Worm (Caenorhabditis elegans) whole organism, L4/young adult: ENCODE data around the gene eak-3.

ENCODE experiments used
- W03F9.2 ChIP-seq: fragments of 150-350 bp; optimal IDR thresholded peaks from 2 replicates; lab custom pipeline; 2014; ENCODE audit warnings: missing biosample characterization, missing genetic modification characterization
- dao-5 ChIP-seq: sonication (generic microtip); optimal IDR thresholded peaks from 2 replicates; lab custom pipeline; 2016; ENCODE audit warnings: missing genotype, missing genetic modification characterization, moderate library complexity, missing compliant biosample characterization
- him-1 ChIP-seq: sonication (generic microtip); optimal IDR thresholded peaks from 2 replicates; lab custom pipeline; 2016; ENCODE audit warnings: missing genotype, missing genetic modification reagents, missing genetic modification characterization, missing compliant biosample characterization

ce11 chrIII:1164668-1165067, 11.7 kb downstream of the eak-3 start:
- TF ChIP-seq dao-5 (tag; lab: Kevin White, UChicago) (no peak), him-1 (tag; lab: Kevin White, UChicago) (no peak), W03F9.2 (no peak)
